Fruit fly (Drosophila melanogaster) S2 (cell line): ENCODE measurements around the gene crq.

Experiments used
- CG8478 ChIP-seq: fragments of >200 bp; optimal IDR thresholded peaks from 2 replicates; lab custom pipeline; 2018
- CTCF ChIP-seq, 2 experiments: fragments of >200 bp; optimal IDR thresholded peaks; 2 replicates each; lab custom pipeline; 2018

crq gene

dm6 chr2L:423160-423559 is 29.7 kb downstream of the crq start:
- TF ChIP-seq CG8478 (lab: Kevin White, UChicago) (no peak), CTCF (optimal IDR thresholded peaks at IDR 0.05; lab: Kevin White, UChicago) (no peak)

- no peak for TF ChIP-seq CTCF (optimal IDR thresholded peaks at IDR 0.05; lab: Kevin White, UChicago)
- no peak for TF ChIP-seq CG8478 (lab: Kevin White, UChicago)
Measured at dm6 chr2L:422573-422972, 30.3 kb downstream of the crq start, which contains the start of gene BBS8. Gene BBS8 (plus strand): TSS chr2L:422873.

- TF ChIP-seq CTCF (optimal IDR thresholded peaks at IDR 0.05; lab: Kevin White, UChicago) (peak; percentile 92 to 94), CG8478 (lab: Kevin White, UChicago) (no peak)
Measured at dm6 chr2L:421119-421821, 31.6 kb downstream of the crq start, which contains the start of the genes CG11885 and CG13692. Gene CG11885 (minus strand): TSS chr2L:421450. Gene CG13692 (plus strand): TSS chr2L:421771.

- TF ChIP-seq CTCF (optimal IDR thresholded peaks at IDR 0.05; lab: Kevin White, UChicago): peak in 1 of 2 experiments; percentile 9
- no peak for TF ChIP-seq CG8478 (lab: Kevin White, UChicago)
Measured at dm6 chr2L:419620-420184, 33.1 kb downstream of the crq start, which contains the start of the genes CG13690 and RpLP1. Gene CG13690 (minus strand): TSS chr2L:419652. Gene RpLP1 (plus strand): TSS chr2L:419952.

- TF ChIP-seq CTCF (optimal IDR thresholded peaks at IDR 0.05; lab: Kevin White, UChicago): peak; percentile 89
- no peak for TF ChIP-seq CG8478 (lab: Kevin White, UChicago)
Measured at dm6 chr2L:414593-415399, 38.0 kb downstream of the crq start, which contains the start of the genes AP-2alpha and ebi. Gene AP-2alpha (minus strand): TSS chr2L:414777. Gene ebi (plus strand): TSS chr2L:415067.

- TF ChIP-seq CG8478 (lab: Kevin White, UChicago) (no peak), CTCF (optimal IDR thresholded peaks at IDR 0.05; lab: Kevin White, UChicago) (no peak)
Measured at dm6 chr2L:413894-414293, 38.9 kb downstream of the crq start.

- no peak for TF ChIP-seq CTCF (optimal IDR thresholded peaks at IDR 0.05; lab: Kevin White, UChicago)
- no peak for TF ChIP-seq CG8478 (lab: Kevin White, UChicago)
Measured at dm6 chr2L:412931-413330, 39.9 kb downstream of the crq start.

- TF ChIP-seq CG8478 (lab: Kevin White, UChicago) (no peak), CTCF (optimal IDR thresholded peaks at IDR 0.05; lab: Kevin White, UChicago) (peak; percentile 77 to 85)
Measured at dm6 chr2L:403627-404575, 48.9 kb downstream of the crq start, which contains the start of gene Polr1B. Gene Polr1B (plus strand): TSS chr2L:404285.

dm6 chr2L:402098-402497 is 50.7 kb downstream of the crq start, which contains the start of gene CG4213:
Gene CG4213 (minus strand): TSS chr2L:402198.
- TF ChIP-seq CTCF (optimal IDR thresholded peaks at IDR 0.05; lab: Kevin White, UChicago): no peak
- no peak for TF ChIP-seq CG8478 (lab: Kevin White, UChicago)
